Fruit fly (Drosophila melanogaster) whole organism, embryonic: ENCODE data around the gene rost.

Experiments
- B-H1 ChIP-seq: fragments of 200-800 bp; sonication (Bioruptor generic); IDR thresholded peaks from 3 replicates; pipeline ENCODE4 v1.3.6; 2022; ENCODE audit warnings: missing biosample characterization, missing genetic modification characterization
- CG12155 ChIP-seq: fragments of 200-800 bp; sonication (Bioruptor generic); optimal IDR thresholded peaks from 3 replicates; lab custom pipeline; 2016; ENCODE audit warnings: missing biosample characterization, missing genetic modification characterization
- CG12744 ChIP-seq: fragments of 200-800 bp; sonication (Bioruptor generic); optimal IDR thresholded peaks from 2 replicates; lab custom pipeline; 2016; ENCODE audit warnings: missing biosample characterization, missing genetic modification characterization
- CG14965 ChIP-seq: fragments of 200-800 bp; sonication (Bioruptor generic); optimal IDR thresholded peaks from 2 replicates; lab custom pipeline; 2016; ENCODE audit warnings: missing biosample characterization, missing genetic modification characterization, borderline replicate concordance
- CG15514 ChIP-seq: fragments of 200-800 bp; sonication (Bioruptor generic); optimal IDR thresholded peaks from 3 replicates; lab custom pipeline; 2017; ENCODE audit warnings: missing biosample characterization, missing genetic modification characterization, mild to moderate bottlenecking, moderate library complexity, missing genetic modification reagents
- CG15601 ChIP-seq: fragments of 200-800 bp; sonication (Bioruptor generic); optimal IDR thresholded peaks from 3 replicates; lab custom pipeline; 2019; ENCODE audit warnings: missing biosample characterization, mild to moderate bottlenecking, missing genetic modification characterization, moderate library complexity
- CG17612 ChIP-seq: fragments of 200-800 bp; sonication (Bioruptor generic); IDR thresholded peaks from 2 replicates; pipeline ENCODE4 v1.3.6; 2022; ENCODE audit warnings: missing biosample characterization, missing genetic modification characterization
- CG3281 ChIP-seq: fragments of 200-800 bp; sonication (Bioruptor generic); optimal IDR thresholded peaks from 3 replicates; lab custom pipeline; 2017; ENCODE audit warnings: missing biosample characterization, mild to moderate bottlenecking, missing genetic modification characterization
- CG34376 ChIP-seq: fragments of 200-800 bp; sonication (Bioruptor generic); optimal IDR thresholded peaks from 2 replicates; lab custom pipeline; 2018; ENCODE audit warnings: missing biosample characterization, mild to moderate bottlenecking, missing genetic modification characterization
- CG3726 ChIP-seq: fragments of 200-800 bp; sonication (Bioruptor generic); IDR thresholded peaks from 3 replicates; pipeline ENCODE4, ENCODE4 v1.3.6; 2022; ENCODE audit warnings: missing biosample characterization, missing genetic modification characterization
- CG42726 ChIP-seq: fragments of 200-800 bp; sonication (Bioruptor generic); IDR thresholded peaks from 2 replicates; pipeline ENCODE4 v1.3.6; 2022; ENCODE audit warnings: missing biosample characterization, missing genetic modification characterization; ENCODE audit not compliant: partially characterized antibody
- CG4617 ChIP-seq: fragments of 200-800 bp; sonication (Bioruptor generic); optimal IDR thresholded peaks from 3 replicates; lab custom pipeline; 2016; ENCODE audit warnings: missing biosample characterization, missing genetic modification characterization, borderline replicate concordance
- CG5180 ChIP-seq: fragments of 200-800 bp; sonication (Bioruptor generic); optimal IDR thresholded peaks from 3 replicates; lab custom pipeline; 2017; ENCODE audit warnings: missing biosample characterization, missing genetic modification characterization, mild to moderate bottlenecking, moderate library complexity, missing genetic modification reagents
- CG5953 ChIP-seq: fragments of 200-800 bp; sonication (Bioruptor generic); IDR thresholded peaks from 2 replicates; pipeline ENCODE4 v1.3.6; 2022; ENCODE audit warnings: missing biosample characterization, missing genetic modification characterization
- CG6813 ChIP-seq: fragments of 200-800 bp; sonication (Bioruptor generic); optimal IDR thresholded peaks from 2 replicates; lab custom pipeline; 2017; ENCODE audit warnings: missing biosample characterization, missing genetic modification characterization, mild to moderate bottlenecking, moderate library complexity, missing genetic modification reagents
- CG7372 ChIP-seq: fragments of 200-800 bp; sonication (Bioruptor generic); IDR thresholded peaks from 2 replicates; pipeline ENCODE4 v1.3.6; 2022; ENCODE audit warnings: missing biosample characterization, missing genetic modification characterization
- Chrac-16 ChIP-seq: fragments of 200-800 bp; sonication (Bioruptor generic); optimal IDR thresholded peaks from 3 replicates; lab custom pipeline; 2016; ENCODE audit warnings: missing biosample characterization, missing genetic modification characterization
- Deaf1 ChIP-seq: fragments of 200-800 bp; optimal IDR thresholded peaks from 3 replicates; lab custom pipeline; 2019; ENCODE audit warnings: missing biosample characterization, mild to moderate bottlenecking, missing genetic modification characterization, moderate library complexity
- Dip2 ChIP-seq: fragments of 200-800 bp; sonication (Bioruptor generic); IDR thresholded peaks from 2 replicates; pipeline ENCODE4 v1.3.6; 2022; ENCODE audit warnings: missing biosample characterization, missing genetic modification characterization
- Ets65A ChIP-seq: fragments of 200-800 bp; sonication (Bioruptor generic); peaks from one replicate; lab custom pipeline; 2016; ENCODE audit warnings: missing biosample characterization, missing genetic modification characterization
- Ets97D ChIP-seq: fragments of 200-800 bp; sonication (Bioruptor generic); optimal IDR thresholded peaks from 3 replicates; lab custom pipeline; 2016; ENCODE audit warnings: missing biosample characterization, missing genetic modification characterization
- Fer1 ChIP-seq: fragments of 200-800 bp; sonication (Bioruptor generic); optimal IDR thresholded peaks from 2 replicates; lab custom pipeline; 2017; ENCODE audit warnings: missing biosample characterization, mild to moderate bottlenecking, missing genetic modification characterization
- GATAe ChIP-seq: fragments of 200-800 bp; sonication (Bioruptor generic); conservative IDR thresholded peaks from 2 replicates; pipeline ENCODE4 v1.3.6; 2022; ENCODE audit warnings: missing biosample characterization, missing genetic modification characterization
- Hand ChIP-seq: fragments of 200-800 bp; sonication (Bioruptor generic); optimal IDR thresholded peaks from 2 replicates; lab custom pipeline; 2017; ENCODE audit warnings: mild to moderate bottlenecking, missing biosample characterization, missing genetic modification reagents, missing genetic modification characterization
- HmgD ChIP-seq: fragments of 200-800 bp; sonication (Bioruptor generic); optimal IDR thresholded peaks from 3 replicates; lab custom pipeline; 2016; ENCODE audit warnings: missing biosample characterization, missing genetic modification characterization
- Sox102F ChIP-seq: fragments of 200-800 bp; sonication (Bioruptor generic); optimal IDR thresholded peaks from 2 replicates; lab custom pipeline; 2018; ENCODE audit warnings: missing biosample characterization, mild to moderate bottlenecking, missing genetic modification characterization, moderate library complexity
- TFAM ChIP-seq: fragments of 200-800 bp; sonication (Bioruptor generic); optimal IDR thresholded peaks from 2 replicates; lab custom pipeline; 2017; ENCODE audit warnings: missing biosample characterization, missing genetic modification characterization, inconsistent platforms
- ase ChIP-seq: fragments of 200-800 bp; sonication (Bioruptor generic); IDR thresholded peaks from 3 replicates; pipeline ENCODE4 v1.3.6; 2022; ENCODE audit warnings: missing biosample characterization, missing genetic modification characterization
- ato ChIP-seq: fragments of 200-800 bp; sonication (Bioruptor generic); IDR thresholded peaks from 2 replicates; pipeline ENCODE4 v1.3.6; 2022; ENCODE audit warnings: missing biosample characterization, missing genetic modification characterization; ENCODE audit not compliant: partially characterized antibody
- bcd ChIP-seq: fragments of 200-800 bp; sonication (Bioruptor generic); optimal IDR thresholded peaks from 2 replicates; lab custom pipeline; 2017; ENCODE audit warnings: missing biosample characterization, mild to moderate bottlenecking, missing genetic modification characterization
- chinmo ChIP-seq: fragments of 200-800 bp; sonication (Bioruptor generic); IDR thresholded peaks from 4 replicates; pipeline ENCODE4 v1.3.6; 2022; ENCODE audit warnings: missing biosample characterization, missing genetic modification characterization; ENCODE audit not compliant: partially characterized antibody
- dpn ChIP-seq, 2 experiments: fragments of 200-800 bp; sonication (Bioruptor generic); optimal IDR thresholded peaks; 3 replicates each; lab custom pipeline; 2016; ENCODE audit warnings: missing biosample characterization in 2 of 2, missing genetic modification characterization in 2 of 2
- exex ChIP-seq: fragments of 200-800 bp; sonication (Bioruptor generic); optimal IDR thresholded peaks from 4 replicates; lab custom pipeline; 2018; ENCODE audit warnings: missing biosample characterization, mild to moderate bottlenecking, missing genetic modification characterization, moderate library complexity
- jigr1 ChIP-seq: fragments of 200-800 bp; sonication (Bioruptor generic); IDR thresholded peaks from 3 replicates; pipeline ENCODE4 v1.3.6; 2022; ENCODE audit warnings: missing biosample characterization, missing genetic modification characterization
- jumu ChIP-seq: fragments of 200-800 bp; sonication (Bioruptor generic); optimal IDR thresholded peaks from 3 replicates; lab custom pipeline; 2016; ENCODE audit warnings: missing biosample characterization, missing genetic modification characterization
- kah ChIP-seq: fragments of 200-800 bp; sonication (Bioruptor generic); optimal IDR thresholded peaks from 2 replicates; lab custom pipeline; 2018; ENCODE audit warnings: missing biosample characterization, mild to moderate bottlenecking, missing genetic modification characterization
- knrl ChIP-seq: fragments of 200-800 bp; sonication (Bioruptor generic); IDR thresholded peaks from 3 replicates; pipeline ENCODE4 v1.3.6; 2022; ENCODE audit warnings: missing biosample characterization, missing genetic modification characterization; ENCODE audit not compliant: partially characterized antibody
- mam ChIP-seq: fragments of 200-800 bp; sonication (Bioruptor generic); optimal IDR thresholded peaks from 3 replicates; lab custom pipeline; 2016; ENCODE audit warnings: missing biosample characterization, missing genetic modification characterization
- pb ChIP-seq: fragments of 200-800 bp; sonication (Bioruptor generic); optimal IDR thresholded peaks from 3 replicates; lab custom pipeline; 2016; ENCODE audit warnings: missing biosample characterization, missing genetic modification characterization
- shn ChIP-seq: fragments of 200-800 bp; sonication (Bioruptor generic); optimal IDR thresholded peaks from 3 replicates; lab custom pipeline; 2016; ENCODE audit warnings: missing biosample characterization, missing genetic modification characterization
- so ChIP-seq: fragments of 200-800 bp; sonication (Bioruptor generic); IDR thresholded peaks from 3 replicates; pipeline ENCODE4 v1.3.6; 2022; ENCODE audit warnings: missing biosample characterization, missing genetic modification characterization
- stwl ChIP-seq: fragments of 200-800 bp; sonication (Bioruptor generic); optimal IDR thresholded peaks from 3 replicates; lab custom pipeline; 2018; ENCODE audit warnings: missing biosample characterization, mild to moderate bottlenecking, missing genetic modification characterization, moderate library complexity
- tna ChIP-seq: fragments of 200-800 bp; sonication (Bioruptor generic); IDR thresholded peaks from 2 replicates; pipeline ENCODE4 v1.3.6; 2022; ENCODE audit warnings: missing biosample characterization, missing genetic modification characterization; ENCODE audit not compliant: partially characterized antibody
- vvl ChIP-seq: fragments of 200-800 bp; sonication (Bioruptor generic); IDR thresholded peaks from 2 replicates; pipeline ENCODE4 v1.3.6; 2022; ENCODE audit warnings: missing biosample characterization, missing genetic modification characterization
- z ChIP-seq: fragments of 200-800 bp; sonication (Bioruptor generic); IDR thresholded peaks from 3 replicates; pipeline ENCODE4 v1.3.6; 2022; ENCODE audit warnings: missing biosample characterization, missing genetic modification characterization

Gene rost

DNA sequence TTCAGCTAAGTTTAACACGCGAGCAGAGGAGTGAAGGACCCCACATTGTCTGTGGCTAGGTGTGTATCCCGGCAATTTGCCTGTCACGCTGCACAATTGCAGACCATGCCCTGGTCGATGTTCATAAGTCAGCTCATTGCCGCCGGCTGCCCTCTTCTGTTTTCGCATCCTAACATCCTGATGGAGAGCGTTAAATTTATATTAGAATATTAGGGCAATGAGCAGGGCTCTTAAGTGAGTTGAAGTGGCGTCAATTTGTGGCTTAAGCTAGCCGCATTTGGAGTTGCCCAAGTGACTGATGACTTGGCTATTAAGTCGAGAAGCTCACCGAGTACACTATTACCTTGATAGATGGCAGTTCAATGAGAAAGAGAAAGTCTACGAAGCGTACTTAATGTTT lies 36.8 kb upstream of the rost start:
- TF ChIP-seq Ets65A (peak; percentile 91), B-H1 (GFP tag; lab: Robert Waterston, UW) (no peak)

dm6 chr2L:9019438-9019837 lies 30.1 kb upstream of the rost start:
- no peak for TF ChIP-seq knrl
- TF ChIP-seq Fer1 (GFP tag; lab: Kevin White, UChicago): no peak
- no peak for TF ChIP-seq jumu (GFP tag; lab: Kevin White, UChicago)
- no peak for TF ChIP-seq pb (GFP tag; lab: Kevin White, UChicago)
- TF ChIP-seq tna (GFP tag; lab: Robert Waterston, UW): no peak
- TF ChIP-seq ato: no peak
- TF ChIP-seq CG17612 (GFP tag; lab: Robert Waterston, UW): no peak
- TF ChIP-seq CG5180 (GFP tag; lab: Kevin White, UChicago): peak; percentile 96
- peak; percentile 10 for TF ChIP-seq stwl (tag; lab: Kevin White, UChicago)
- TF ChIP-seq CG42726 (GFP tag; lab: Robert Waterston, UW): no peak
- no peak for TF ChIP-seq TFAM
- TF ChIP-seq Deaf1: peak; percentile 67
- 0 out of 4 replicates have a peak, but pooled peaks have one; percentile 10 for TF ChIP-seq chinmo (GFP tag; lab: Robert Waterston, UW)
- no peak for TF ChIP-seq CG3726 (GFP tag; lab: Robert Waterston, UW)
- no peak for TF ChIP-seq bcd
- no peak for TF ChIP-seq Hand (GFP tag; lab: Kevin White, UChicago)

DNA sequence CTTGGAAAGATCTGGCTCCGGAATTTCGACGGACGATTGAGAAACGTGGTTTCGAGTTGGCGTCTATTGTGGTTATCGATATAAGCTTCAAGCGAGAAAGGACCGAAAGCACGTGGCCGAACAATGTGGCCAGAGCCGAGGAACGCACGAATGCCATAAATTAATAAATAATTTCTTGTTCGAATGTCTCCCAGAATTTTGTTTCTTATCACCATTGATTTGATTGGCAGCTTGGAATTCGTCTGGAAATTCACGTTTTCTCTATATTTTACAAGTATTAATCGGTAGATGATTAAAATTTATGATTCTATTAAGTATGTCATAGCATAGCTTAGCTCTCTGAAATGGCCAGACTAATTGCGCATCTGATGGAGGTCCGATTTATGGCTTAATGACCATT lies 24.6 kb upstream of the rost start, which contains the start of gene Rcd-1r:
Gene Rcd-1r (minus strand): TSS at position 101 of the 400 bp plus-strand sequence.
- TF ChIP-seq stwl (tag; lab: Kevin White, UChicago) (peak; percentile 22), exex (tag; lab: Kevin White, UChicago) (peak; percentile 75), CG12744 (GFP tag; lab: Kevin White, UChicago) (no peak)
- TF ChIP-seq, all 482 proteins: peak for 2

DNA sequence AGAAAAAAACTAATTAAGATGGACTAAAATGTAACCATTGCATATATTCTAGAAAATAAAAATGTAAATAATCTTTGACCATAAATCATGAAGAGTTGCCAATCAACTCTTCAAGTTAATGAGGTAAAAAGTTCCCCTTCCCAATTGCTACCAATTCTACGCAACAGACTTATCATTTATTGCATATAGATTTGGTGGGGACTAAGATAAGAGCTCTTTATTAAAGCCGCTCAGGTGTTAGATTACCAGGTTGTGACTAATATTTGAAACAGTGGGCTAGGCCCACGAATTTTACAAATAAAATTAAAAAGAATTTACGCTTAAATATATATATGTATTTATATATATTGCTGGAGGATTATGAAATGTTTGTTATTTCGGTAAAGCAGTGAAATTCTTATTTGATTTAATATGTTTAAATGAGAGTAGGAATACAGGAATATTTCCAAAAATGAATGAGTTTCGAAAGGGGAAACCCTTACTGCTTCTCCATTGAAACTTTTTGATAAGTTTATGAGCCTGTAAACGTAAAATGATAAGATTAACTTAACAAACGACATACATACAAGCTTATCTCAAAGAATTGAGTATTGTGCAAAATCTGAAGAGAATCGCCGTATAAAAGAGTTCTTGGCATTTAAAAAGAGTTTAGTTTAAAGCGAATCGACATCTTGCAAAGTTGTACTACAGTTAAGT lies 22.4 kb upstream of the rost start, which contains the start of gene CG13102:
Gene CG13102 (plus strand): TSS at position 646 of the 696 bp plus-strand sequence.
- no peak for TF ChIP-seq CG7372 (GFP tag; lab: Robert Waterston, UW)
- TF ChIP-seq kah (GFP tag; lab: Kevin White, UChicago): no peak
- TF ChIP-seq mam (GFP tag; lab: Kevin White, UChicago): no peak
- no peak for TF ChIP-seq Dip2
- TF ChIP-seq CG3281 (GFP tag; lab: Kevin White, UChicago): peak; percentile 21
- no peak for TF ChIP-seq Chrac-16 (GFP tag; lab: Kevin White, UChicago)
- TF ChIP-seq Ets97D (GFP tag; lab: Kevin White, UChicago): no peak
- TF ChIP-seq CG6813 (GFP tag; lab: Kevin White, UChicago): no peak
- no peak for TF ChIP-seq CG15514
- no peak for TF ChIP-seq CG14965 (GFP tag; lab: Kevin White, UChicago)
- TF ChIP-seq dpn (GFP tag; optimal IDR thresholded peaks at IDR 0.05; lab: Kevin White, UChicago): no peak
- no peak for TF ChIP-seq CG5953 (GFP tag; lab: Robert Waterston, UW)
- TF ChIP-seq CG15601 (tag; lab: Kevin White, UChicago): no peak
- no peak for TF ChIP-seq CG12155 (GFP tag; lab: Kevin White, UChicago)
- TF ChIP-seq CG4617: no peak
- no peak for TF ChIP-seq ase (GFP tag; lab: Robert Waterston, UW)
- no peak for TF ChIP-seq z (GFP tag; lab: Robert Waterston, UW)
- TF ChIP-seq jigr1: no peak
- TF ChIP-seq GATAe: peak; percentile 59; the same call in 1 of the 2 replicates
- TF ChIP-seq ato: no peak
- no peak for TF ChIP-seq HmgD (GFP tag; lab: Kevin White, UChicago)
- TF ChIP-seq jumu (GFP tag; lab: Kevin White, UChicago): no peak
- TF ChIP-seq so (GFP tag; lab: Robert Waterston, UW): no peak
- TF ChIP-seq shn (GFP tag; lab: Kevin White, UChicago): no peak
- no peak for TF ChIP-seq Sox102F (GFP tag; lab: Kevin White, UChicago)
- TF ChIP-seq CG34376 (GFP tag; lab: Kevin White, UChicago): peak; percentile 40
- no peak for TF ChIP-seq vvl (GFP tag; lab: Robert Waterston, UW)
